Fruit fly (Drosophila melanogaster): Measurements from ENCODE around the gene CG9396.

The CG9396 gene

DNA sequence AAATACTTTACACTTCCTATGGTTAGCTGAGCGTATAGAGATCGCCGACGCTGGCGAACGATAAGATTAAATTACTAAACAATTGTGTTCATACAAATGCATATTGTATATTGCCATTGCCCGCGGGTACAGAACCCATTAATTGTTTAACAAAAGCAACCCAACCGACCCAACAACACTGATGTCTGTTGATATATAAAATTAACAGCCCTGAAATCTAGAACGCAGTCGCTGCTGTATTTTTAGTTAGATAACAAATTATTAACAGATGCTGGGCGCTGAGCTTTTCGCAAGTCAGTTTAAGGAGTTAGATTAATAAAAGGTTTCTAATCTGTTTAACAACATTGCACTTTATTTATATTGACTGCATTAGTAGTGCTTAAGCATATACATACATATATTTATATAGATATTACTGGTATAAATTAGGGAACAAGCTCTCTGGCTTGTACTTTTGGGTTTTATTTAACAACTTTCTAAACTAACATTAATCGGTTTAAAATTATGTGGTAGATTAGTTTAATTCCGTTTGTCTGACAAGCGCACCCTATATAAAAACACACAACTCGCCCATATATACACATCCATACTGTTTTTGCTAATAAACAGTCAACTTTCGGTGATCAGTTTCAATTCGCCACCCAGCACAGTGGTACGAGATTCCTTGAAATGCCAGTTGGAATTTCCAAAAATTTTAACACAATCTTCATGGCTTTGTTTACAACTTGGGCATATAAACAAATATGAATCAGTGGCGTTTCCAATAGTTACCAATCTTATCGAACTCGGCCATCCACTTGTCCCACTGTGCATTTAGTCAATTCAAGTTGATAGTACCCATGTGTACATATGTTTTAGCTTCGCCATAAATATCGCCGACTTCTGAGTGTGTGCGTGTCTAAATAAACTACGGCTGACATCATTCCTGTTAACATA lies 43.2 kb downstream of the CG9396 start (continued):
- peak; percentile 83 for TF ChIP-seq CG10366 (GFP tag; IDR thresholded peaks at IDR 0.05)
- peak; percentile 97 for TF ChIP-seq Dbx (GFP tag; IDR thresholded peaks at IDR 0.05)
- no peak for TF ChIP-seq br (optimal IDR thresholded peaks at IDR 0.05)
- peak; percentile 82 for TF ChIP-seq fd96Cb (tag; optimal IDR thresholded peaks at IDR 0.05)
- TF ChIP-seq ato (GFP tag; IDR thresholded peaks at IDR 0.05; ENCODE audit: partially characterized antibody) = no peak
- TF ChIP-seq pfk (GFP tag; optimal IDR thresholded peaks at IDR 0.05) = peak; percentile 21
- TF ChIP-seq caup (GFP tag; optimal IDR thresholded peaks at IDR 0.05; ENCODE audit: severe bottlenecking) = peak; percentile 94
- TF ChIP-seq CG18619 (GFP tag; optimal IDR thresholded peaks at IDR 0.05) = peak; percentile 67
- TF ChIP-seq CG15073 (GFP tag; optimal IDR thresholded peaks at IDR 0.05) = peak; percentile 4
- peak; percentile 86 for TF ChIP-seq p53 (GFP tag; optimal IDR thresholded peaks at IDR 0.05)
- TF ChIP-seq sr (GFP tag; IDR thresholded peaks at IDR 0.05) = peak; percentile 74; the same call in 1 of the 3 replicates
- TF ChIP-seq MESR4 (GFP tag; optimal IDR thresholded peaks at IDR 0.05) = peak; percentile 10
- no peak for TF ChIP-seq pita (GFP tag; optimal IDR thresholded peaks at IDR 0.05)
- TF ChIP-seq B-H2 (GFP tag; optimal IDR thresholded peaks at IDR 0.05) = peak; percentile 53
- peak; percentile 88 for TF ChIP-seq CG6272 (GFP tag; IDR thresholded peaks at IDR 0.05)
- TF ChIP-seq nerfin-2 (GFP tag; IDR thresholded peaks at IDR 0.05; ENCODE audit: partially characterized antibody) = 0 out of 2 replicates have a peak, but pooled peaks have one; percentile 28
- peak; percentile 92 for TF ChIP-seq Side (GFP tag; optimal IDR thresholded peaks at IDR 0.05)
- TF ChIP-seq twi (tag; optimal IDR thresholded peaks at IDR 0.05) = no peak
- TF ChIP-seq bab2 (GFP tag; optimal IDR thresholded peaks at IDR 0.05) = peak; percentile 91
- TF ChIP-seq CG3726 (GFP tag; IDR thresholded peaks at IDR 0.05) = peak; percentile 86
- TF ChIP-seq CG6683 (GFP tag; optimal IDR thresholded peaks at IDR 0.05) = peak; percentile 86
- TF ChIP-seq CG17385 (GFP tag; optimal IDR thresholded peaks at IDR 0.05) = peak; percentile 77
- no peak for TF ChIP-seq Elba2 (GFP tag; optimal IDR thresholded peaks at IDR 0.05)
- TF ChIP-seq Abd-B (GFP tag; optimal IDR thresholded peaks at IDR 0.05) = peak; percentile 83
- peak; percentile 92 for TF ChIP-seq CG7839 (tag; optimal IDR thresholded peaks at IDR 0.05)
- TF ChIP-seq CoRest (tag; optimal IDR thresholded peaks at IDR 0.05) = no peak
- TF ChIP-seq tio (GFP tag; optimal IDR thresholded peaks at IDR 0.05) = peak; percentile 75
- peak; percentile 72 for TF ChIP-seq Chrac-16 (GFP tag; optimal IDR thresholded peaks at IDR 0.05)
- peak; percentile 66 for TF ChIP-seq Hey (tag; optimal IDR thresholded peaks at IDR 0.05)
- TF ChIP-seq vfl (GFP tag; optimal IDR thresholded peaks at IDR 0.05) = peak; percentile 86
- TF ChIP-seq CG6791 (GFP tag; IDR thresholded peaks at IDR 0.05; ENCODE audit: partially characterized antibody) = no peak
- TF ChIP-seq CG13894 (tag; optimal IDR thresholded peaks at IDR 0.05) = peak; percentile 88
- TF ChIP-seq chinmo (GFP tag; IDR thresholded peaks at IDR 0.05; ENCODE audit: partially characterized antibody) = peak; percentile 83; the same call in 3 of the 4 replicates
- peak; percentile 93 for TF ChIP-seq cwo (GFP tag; optimal IDR thresholded peaks at IDR 0.05)
- peak; percentile 88 for TF ChIP-seq pb (GFP tag; optimal IDR thresholded peaks at IDR 0.05)
- TF ChIP-seq CG14965 (GFP tag; optimal IDR thresholded peaks at IDR 0.05; ENCODE audit: borderline replicate concordance) = peak; percentile 26
- no peak for TF ChIP-seq Lhr (GFP tag; optimal IDR thresholded peaks at IDR 0.05)
- peak; percentile 90 for TF ChIP-seq CHES-1-like (GFP tag; optimal IDR thresholded peaks at IDR 0.05)
- peak; percentile 96 for TF ChIP-seq rib (GFP tag; IDR thresholded peaks at IDR 0.05)
- TF ChIP-seq trem (tag; optimal IDR thresholded peaks at IDR 0.05) = peak; percentile 45
- TF ChIP-seq CG6854 (GFP tag; optimal IDR thresholded peaks at IDR 0.05) = peak; percentile 89
- TF ChIP-seq Mes4 (GFP tag; optimal IDR thresholded peaks at IDR 0.05) = peak; percentile 55
- peak; percentile 78 for TF ChIP-seq fu2 (GFP tag; optimal IDR thresholded peaks at IDR 0.05)
- peak; percentile 56 for TF ChIP-seq CG30431 (GFP tag; optimal IDR thresholded peaks at IDR 0.05)
- TF ChIP-seq Bdp1 (GFP tag; optimal IDR thresholded peaks at IDR 0.05) = peak; percentile 72
- TF ChIP-seq dpn (GFP tag; optimal IDR thresholded peaks at IDR 0.05) = peak; percentile 84 to 92
- no peak for TF ChIP-seq pan (optimal IDR thresholded peaks at IDR 0.05)
- peak in 1 of 2 experiments; percentile 94 for TF ChIP-seq pan (GFP tag; optimal IDR thresholded peaks at IDR 0.05 in 1 of 2, IDR thresholded peaks at IDR 0.05 in 1 of 2)

All from whole organism, embryonic.